Worm (Caenorhabditis elegans): ENCODE data around the gene C07A12.18.

The C07A12.18 gene

DNA sequence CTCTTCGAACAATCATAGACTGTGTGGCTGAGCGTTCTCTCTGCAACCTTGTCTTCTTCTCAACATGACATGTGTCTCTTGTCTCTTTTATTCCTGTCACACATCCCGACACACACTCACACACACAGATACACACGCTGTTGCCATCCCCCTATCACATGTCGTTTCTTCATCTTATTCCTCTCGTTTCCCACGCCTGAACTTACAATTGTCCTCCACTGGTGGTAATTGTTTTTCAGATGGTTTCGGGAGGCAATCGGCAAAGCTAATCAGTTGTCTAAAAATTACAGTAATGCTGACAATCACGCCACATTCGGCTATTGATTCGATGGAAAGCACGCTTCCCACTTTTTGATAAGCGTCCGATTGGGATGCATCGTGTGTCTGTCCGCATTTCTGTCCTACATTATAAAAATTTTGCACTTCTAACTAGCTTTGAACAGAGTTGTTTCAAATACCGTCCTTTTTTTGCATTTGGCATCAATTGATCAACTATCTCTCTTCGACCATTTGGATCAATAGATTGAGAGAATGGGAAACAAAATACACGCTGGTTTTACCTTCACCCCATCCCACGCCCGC is 17.5 kb downstream of the C07A12.18 start, which contains the start of gene nhr-35:
Gene nhr-35 (plus strand): TSS at position 532 of the 582 bp plus-strand sequence.
- TF ChIP-seq unc-62 (GFP tag; optimal IDR thresholded peaks at IDR 0.05) (no peak), lin-39 (tag; optimal IDR thresholded peaks at IDR 0.05) (no peak), ceh-82 (tag; optimal IDR thresholded peaks at IDR 0.05) (no peak), ztf-1 (GFP tag; conservative IDR thresholded peaks at IDR 0.05) (no peak), elt-1 (tag; optimal IDR thresholded peaks at IDR 0.05) (no peak), zag-1 (tag; optimal IDR thresholded peaks at IDR 0.05) (no peak), nhr-129 (tag; optimal IDR thresholded peaks at IDR 0.05) (peak; percentile 94), unc-39 (tag; optimal IDR thresholded peaks at IDR 0.05) (no peak), nhr-23 (tag; optimal IDR thresholded peaks at IDR 0.05) (no peak), ztf-11 (tag; optimal IDR thresholded peaks at IDR 0.05) (no peak), unc-55 (GFP tag; optimal IDR thresholded peaks at IDR 0.05) (no peak), ZK546.5 (tag; optimal IDR thresholded peaks at IDR 0.05) (no peak), blmp-1 (tag; optimal IDR thresholded peaks at IDR 0.05; ENCODE audit: insufficient read depth) (peak; percentile 60), lin-11 (tag; optimal IDR thresholded peaks at IDR 0.05) (no peak), skn-1 (tag; optimal IDR thresholded peaks at IDR 0.05) (no peak), gmeb-1 (tag; optimal IDR thresholded peaks at IDR 0.05) (peak; percentile 63), snpc-4 (tag; optimal IDR thresholded peaks at IDR 0.05) (no peak), lsy-2 (tag; optimal IDR thresholded peaks at IDR 0.05) (peak in 1 of 2 experiments; percentile 57), nhr-25 (tag; optimal IDR thresholded peaks at IDR 0.05) (peak; percentile 87), ama-1 (optimal IDR thresholded peaks at IDR 0.05) (peak; percentile 3), mbf-1 (tag; optimal IDR thresholded peaks at IDR 0.05) (no peak), alr-1 (tag; optimal IDR thresholded peaks at IDR 0.05) (no peak), C34F6.9 (tag; optimal IDR thresholded peaks at IDR 0.05) (peak; percentile 62), nhr-10 (tag; optimal IDR thresholded peaks at IDR 0.05) (peak; percentile 18), F13H6.1 (tag; optimal IDR thresholded peaks at IDR 0.05) (peak; percentile 82), aly-2 (tag; optimal IDR thresholded peaks at IDR 0.05) (no peak), dmd-4 (tag; optimal IDR thresholded peaks at IDR 0.05) (no peak), mdl-1 (tag; optimal IDR thresholded peaks at IDR 0.05) (peak; percentile 50 to 57), lin-13 (GFP tag; optimal IDR thresholded peaks at IDR 0.05) (no peak), nhr-21 (tag; optimal IDR thresholded peaks at IDR 0.05) (peak; percentile 88), crh-2 (tag; optimal IDR thresholded peaks at IDR 0.05) (peak; percentile 57), Y55F3AM.14 (GFP tag; optimal IDR thresholded peaks at IDR 0.05) (peak; percentile 34), egl-27 (tag; optimal IDR thresholded peaks at IDR 0.05) (no peak), nhr-77 (tag; optimal IDR thresholded peaks at IDR 0.05) (no peak), ceh-16 (tag; optimal IDR thresholded peaks at IDR 0.05) (no peak), nhr-6 (tag; optimal IDR thresholded peaks at IDR 0.05) (peak; percentile 39), nhr-11 (tag; optimal IDR thresholded peaks at IDR 0.05) (no peak), fos-1 (tag; optimal IDR thresholded peaks at IDR 0.05) (peak; percentile 66), nhr-237 (tag; optimal IDR thresholded peaks at IDR 0.05) (no peak), sma-3 (GFP tag; optimal IDR thresholded peaks at IDR 0.05) (peak; percentile 71), mab-5 (tag; optimal IDR thresholded peaks at IDR 0.05) (no peak), ztf-4 (tag; optimal IDR thresholded peaks at IDR 0.05) (peak; percentile 23), sem-4 (tag; optimal IDR thresholded peaks at IDR 0.05) (no peak), nhr-12 (tag; optimal IDR thresholded peaks at IDR 0.05) (no peak), elt-3 (tag; optimal IDR thresholded peaks at IDR 0.05) (no peak), sma-9 (GFP tag; optimal IDR thresholded peaks at IDR 0.05) (peak; percentile 95), sma-9 (tag; optimal IDR thresholded peaks at IDR 0.05) (no peak), R02D3.7 (tag; optimal IDR thresholded peaks at IDR 0.05) (no peak), peb-1 (tag; optimal IDR thresholded peaks at IDR 0.05) (no peak)
